Worm (Caenorhabditis elegans): Measurements from ENCODE around the gene srx-135.

ce11 chrV:13863700-13864099 lies 4.7 kb downstream of the srx-135 start:
- TF ChIP-seq ceh-2 (tag; optimal IDR thresholded peaks at IDR 0.05) (no peak), ceh-48 (tag; optimal IDR thresholded peaks at IDR 0.05) (no peak), dmd-4 (tag; optimal IDR thresholded peaks at IDR 0.05; ENCODE audit: borderline replicate concordance) (no peak), nfya-1 (tag; optimal IDR thresholded peaks at IDR 0.05) (no peak)
